Fruit fly (Drosophila melanogaster) whole organism, pupa: Measurements from ENCODE around the gene CG13068.

Experiments
- CG10348 ChIP-seq: fragments of 200-800 bp; sonication (Bioruptor generic); IDR thresholded peaks from 2 replicates; pipeline ENCODE4 v1.3.6; 2022; ENCODE audit warnings: missing biosample characterization, missing genetic modification characterization
- CG12605 ChIP-seq: fragments of 200-800 bp; sonication (Bioruptor generic); IDR thresholded peaks from 2 replicates; pipeline ENCODE4 v1.3.6; 2022; ENCODE audit warnings: missing biosample characterization, missing genetic modification characterization
- CG13204 ChIP-seq: fragments of 200-800 bp; sonication (Bioruptor generic); optimal IDR thresholded peaks from 2 replicates; lab custom pipeline; 2018; ENCODE audit warnings: missing biosample characterization, mild to moderate bottlenecking, missing genetic modification characterization, moderate library complexity
- CG14655 ChIP-seq: fragments of 200-800 bp; sonication (Bioruptor generic); optimal IDR thresholded peaks from 3 replicates; lab custom pipeline; 2017; ENCODE audit warnings: mild to moderate bottlenecking, missing biosample characterization, missing genetic modification reagents, missing genetic modification characterization
- CG15710 ChIP-seq: fragments of 200-800 bp; sonication (Bioruptor generic); optimal IDR thresholded peaks from 2 replicates; lab custom pipeline; 2018; ENCODE audit warnings: missing biosample characterization, mild to moderate bottlenecking, missing genetic modification characterization, moderate library complexity
- CG17806 ChIP-seq: fragments of 200-800 bp; sonication (Bioruptor generic); optimal IDR thresholded peaks from 2 replicates; lab custom pipeline; 2018; ENCODE audit warnings: missing biosample characterization, mild to moderate bottlenecking, missing genetic modification characterization, moderate library complexity
- CG32121 ChIP-seq: fragments of 200-800 bp; sonication (Bioruptor generic); IDR thresholded peaks from 2 replicates; pipeline ENCODE4 v1.3.6; 2022; ENCODE audit warnings: missing biosample characterization, missing genetic modification characterization
- CG34367 ChIP-seq: fragments of 200-800 bp; sonication (Bioruptor generic); optimal IDR thresholded peaks from 2 replicates; lab custom pipeline; 2018; ENCODE audit warnings: missing biosample characterization, mild to moderate bottlenecking, missing genetic modification characterization
- CG4496 ChIP-seq: fragments of 200-800 bp; sonication (Bioruptor generic); IDR thresholded peaks from 3 replicates; pipeline ENCODE4 v1.3.6; 2022; ENCODE audit warnings: missing biosample characterization, missing genetic modification characterization
- CG8159 ChIP-seq: fragments of 200-800 bp; sonication (Bioruptor generic); optimal IDR thresholded peaks from 3 replicates; lab custom pipeline; 2018; ENCODE audit warnings: missing biosample characterization, mild to moderate bottlenecking, missing genetic modification characterization, moderate library complexity
- CG8301 ChIP-seq: fragments of 200-800 bp; sonication (Bioruptor generic); optimal IDR thresholded peaks from 2 replicates; lab custom pipeline; 2018; ENCODE audit warnings: missing biosample characterization, mild to moderate bottlenecking, missing genetic modification characterization
- CG9948 ChIP-seq: fragments of 200-800 bp; sonication (Bioruptor generic); optimal IDR thresholded peaks from 2 replicates; lab custom pipeline; 2018; ENCODE audit warnings: missing biosample characterization, mild to moderate bottlenecking, missing genetic modification characterization, moderate library complexity
- D1 ChIP-seq: fragments of 200-800 bp; sonication (Bioruptor generic); optimal IDR thresholded peaks from 2 replicates; lab custom pipeline; 2018; ENCODE audit warnings: missing biosample characterization, mild to moderate bottlenecking, missing genetic modification characterization, moderate library complexity
- EcR ChIP-seq: fragments of 200-800 bp; sonication (Bioruptor generic); optimal IDR thresholded peaks from 3 replicates; lab custom pipeline; 2019; ENCODE audit warnings: missing biosample characterization, missing genetic modification characterization, mild to moderate bottlenecking, moderate library complexity, missing genetic modification reagents
- Ets98B ChIP-seq: fragments of 200-800 bp; sonication (Bioruptor generic); IDR thresholded peaks from 2 replicates; pipeline ENCODE4 v1.3.6; 2022; ENCODE audit warnings: missing biosample characterization, missing genetic modification characterization
- Pif1A ChIP-seq: fragments of 200-800 bp; sonication (Bioruptor generic); optimal IDR thresholded peaks from 3 replicates; lab custom pipeline; 2016; ENCODE audit warnings: missing biosample characterization, missing genetic modification characterization
- Pif1B ChIP-seq: fragments of 200-800 bp; sonication (Bioruptor generic); optimal IDR thresholded peaks from 3 replicates; lab custom pipeline; 2016; ENCODE audit warnings: missing biosample characterization, missing genetic modification characterization
- Snoo ChIP-seq: fragments of 200-800 bp; sonication (Bioruptor generic); optimal IDR thresholded peaks from 3 replicates; lab custom pipeline; 2017; ENCODE audit warnings: missing biosample characterization, mild to moderate bottlenecking, missing genetic modification characterization, inconsistent platforms
- fd96Ca ChIP-seq: fragments of 200-800 bp; sonication (Bioruptor generic); IDR thresholded peaks from 3 replicates; pipeline ENCODE4 v1.3.6; 2022; ENCODE audit warnings: missing biosample characterization, missing genetic modification characterization
- gl ChIP-seq: fragments of 200-800 bp; sonication (Bioruptor generic); optimal IDR thresholded peaks from 2 replicates; lab custom pipeline; 2018; ENCODE audit warnings: missing biosample characterization, mild to moderate bottlenecking, missing genetic modification characterization
- rn ChIP-seq: fragments of 200-800 bp; sonication (Bioruptor generic); IDR thresholded peaks from 2 replicates; pipeline ENCODE4 v1.3.6; 2022; ENCODE audit warnings: missing biosample characterization, missing genetic modification characterization

Gene CG13068

dm6 chr3L:16269092-16269491 is at the start of gene CG13068:
TSS of gene CG13068 (plus strand) at chr3L:16269392.
- TF ChIP-seq CG17806 (tag; lab: Kevin White, UChicago) (no peak), EcR (no peak), CG8301 (no peak), CG34367 (no peak), fd96Ca (GFP tag; lab: Robert Waterston, UW) (no peak)

- no peak for TF ChIP-seq CG10348 (GFP tag; lab: Robert Waterston, UW)
- peak; percentile 66 for TF ChIP-seq CG14655
- TF ChIP-seq gl (tag; lab: Kevin White, UChicago) = no peak
- TF ChIP-seq, all 21 proteins: peak for 1
Measured at dm6 chr3L:16221278-16221677, 47.9 kb upstream of the CG13068 start.

- TF ChIP-seq Ets98B (no peak), CG15710 (tag; lab: Kevin White, UChicago) (no peak), Pif1B (GFP tag; lab: Kevin White, UChicago) (no peak), CG12605 (GFP tag; lab: Robert Waterston, UW) (no peak), CG9948 (no peak), CG13204 (no peak), CG8159 (no peak), Pif1A (GFP tag; lab: Kevin White, UChicago) (no peak), CG10348 (GFP tag; lab: Robert Waterston, UW) (no peak), CG4496 (GFP tag; lab: Robert Waterston, UW) (no peak), CG32121 (GFP tag; lab: Robert Waterston, UW) (no peak), fd96Ca (GFP tag; lab: Robert Waterston, UW) (no peak), D1 (tag; lab: Kevin White, UChicago) (no peak), EcR (no peak), CG34367 (no peak), CG17806 (tag; lab: Kevin White, UChicago) (no peak), CG8301 (no peak), CG14655 (no peak)
Measured at dm6 chr3L:16221800-16222199, 47.4 kb upstream of the CG13068 start.

dm6 chr3L:16225175-16225574 is 44.0 kb upstream of the CG13068 start:
- no peak for TF ChIP-seq CG12605 (GFP tag; lab: Robert Waterston, UW)
- no peak for TF ChIP-seq CG32121 (GFP tag; lab: Robert Waterston, UW)
- TF ChIP-seq gl (tag; lab: Kevin White, UChicago) = no peak
- no peak for TF ChIP-seq D1 (tag; lab: Kevin White, UChicago)
- no peak for TF ChIP-seq CG14655
- no peak for TF ChIP-seq CG15710 (tag; lab: Kevin White, UChicago)
- TF ChIP-seq EcR = no peak
- no peak for TF ChIP-seq Snoo (tag; lab: Kevin White, UChicago)
- no peak for TF ChIP-seq Pif1B (GFP tag; lab: Kevin White, UChicago)
- no peak for TF ChIP-seq fd96Ca (GFP tag; lab: Robert Waterston, UW)
- no peak for TF ChIP-seq CG8301
- TF ChIP-seq CG10348 (GFP tag; lab: Robert Waterston, UW) = no peak
- no peak for TF ChIP-seq CG9948
- no peak for TF ChIP-seq CG4496 (GFP tag; lab: Robert Waterston, UW)
- TF ChIP-seq CG17806 (tag; lab: Kevin White, UChicago) = no peak
- no peak for TF ChIP-seq Pif1A (GFP tag; lab: Kevin White, UChicago)
- TF ChIP-seq CG8159 = no peak
- no peak for TF ChIP-seq rn (GFP tag; lab: Robert Waterston, UW)
- TF ChIP-seq, all 21 proteins: peak for 0

DNA sequence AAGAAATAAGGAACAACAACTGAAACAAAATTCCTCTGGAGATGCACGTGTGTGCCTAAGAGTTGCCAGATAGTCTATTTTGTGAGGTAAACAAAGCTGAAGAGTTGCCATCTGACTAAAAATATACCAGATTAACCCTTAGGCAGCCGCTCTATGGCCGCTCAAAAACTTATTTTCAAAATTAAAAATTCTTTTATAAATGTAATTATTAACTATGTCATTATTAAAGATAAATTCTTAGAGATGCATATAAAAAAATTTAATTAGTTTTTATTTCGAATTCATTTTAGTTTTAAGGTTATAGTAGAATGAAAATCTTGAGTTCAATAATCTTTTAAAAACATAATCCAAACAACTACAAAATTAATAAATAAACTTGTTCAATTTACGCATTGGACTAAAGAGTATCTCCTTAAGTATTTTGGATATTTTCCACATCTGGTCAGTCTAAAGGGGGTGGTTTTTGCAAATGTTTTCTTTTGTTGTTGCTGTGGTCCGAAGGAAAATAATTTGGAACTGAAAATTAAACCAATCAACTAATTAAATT is 40.5 kb upstream of the CG13068 start, which contains the start of gene Tmx3:
Tmx3 (plus strand) TSS at position 442 of the 547 bp plus-strand sequence.
- TF ChIP-seq fd96Ca (GFP tag; lab: Robert Waterston, UW) (peak; percentile 77), CG17806 (tag; lab: Kevin White, UChicago) (peak; percentile 83), EcR (no peak), Ets98B (peak; percentile 86), Pif1A (GFP tag; lab: Kevin White, UChicago) (no peak), D1 (tag; lab: Kevin White, UChicago) (peak; percentile 86), rn (GFP tag; lab: Robert Waterston, UW) (peak; percentile 81), CG10348 (GFP tag; lab: Robert Waterston, UW) (no peak), CG15710 (tag; lab: Kevin White, UChicago) (peak; percentile 88), CG34367 (peak; percentile 73), CG8301 (peak; percentile 64), CG9948 (peak; percentile 87), CG14655 (peak; percentile 81), Pif1B (GFP tag; lab: Kevin White, UChicago) (peak; percentile 62), CG12605 (GFP tag; lab: Robert Waterston, UW) (peak; percentile 78), gl (tag; lab: Kevin White, UChicago) (no peak), CG13204 (no peak), CG4496 (GFP tag; lab: Robert Waterston, UW) (peak; percentile 94), CG32121 (GFP tag; lab: Robert Waterston, UW) (peak; percentile 89), CG8159 (peak; percentile 90), Snoo (tag; lab: Kevin White, UChicago) (peak; percentile 79)

dm6 chr3L:16231857-16232256 is 37.3 kb upstream of the CG13068 start, which contains the start of the genes PDCD-5 and MED10:
TSS of gene PDCD-5 (minus strand) at chr3L:16232038.
TSS of gene MED10 (plus strand) at chr3L:16232084.
- TF ChIP-seq CG15710 (tag; lab: Kevin White, UChicago) (peak; percentile 12), CG9948 (peak; percentile 15), CG4496 (GFP tag; lab: Robert Waterston, UW) (0 out of 3 replicates have a peak, but pooled peaks have one; percentile 21), D1 (tag; lab: Kevin White, UChicago) (peak; percentile 56), rn (GFP tag; lab: Robert Waterston, UW) (peak; percentile 37; the same call in 1 of the 2 replicates), Ets98B (no peak), Snoo (tag; lab: Kevin White, UChicago) (peak; percentile 3), CG8301 (no peak), fd96Ca (GFP tag; lab: Robert Waterston, UW) (no peak), gl (tag; lab: Kevin White, UChicago) (no peak), CG12605 (GFP tag; lab: Robert Waterston, UW) (no peak), CG14655 (no peak), CG10348 (GFP tag; lab: Robert Waterston, UW) (no peak), CG13204 (no peak), CG34367 (no peak), EcR (no peak), CG8159 (peak; percentile 48), CG17806 (tag; lab: Kevin White, UChicago) (peak; percentile 10), Pif1A (GFP tag; lab: Kevin White, UChicago) (no peak)
